Worm (Caenorhabditis elegans): ENCODE results near the gene nhr-48.

nhr-48 gene

DNA sequence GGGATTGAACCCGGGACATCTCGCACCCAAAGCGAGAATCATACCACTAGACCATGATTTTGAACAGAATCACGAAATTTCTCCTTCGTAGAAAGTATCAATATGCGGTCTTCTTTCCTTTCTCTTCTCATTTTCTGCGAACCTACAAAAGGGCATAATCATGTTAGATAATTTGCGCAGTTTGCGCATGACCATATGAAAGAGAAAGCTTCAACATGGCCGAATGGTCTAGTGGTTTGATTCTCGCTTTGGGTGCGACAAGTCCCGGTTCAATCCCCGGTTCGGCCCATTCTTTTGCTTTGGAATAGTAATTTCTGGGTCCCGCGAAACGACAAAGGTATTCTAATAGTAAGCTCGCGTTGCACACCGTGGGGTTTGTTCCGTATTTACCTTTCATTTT lies 39.8 kb downstream of the nhr-48 start:
- TF ChIP-seq him-1 (tag; optimal IDR thresholded peaks at IDR 0.05) (no peak), W03F9.2 (tag; optimal IDR thresholded peaks at IDR 0.05) (no peak), dao-5 (tag; optimal IDR thresholded peaks at IDR 0.05) (no peak)

DNA sequence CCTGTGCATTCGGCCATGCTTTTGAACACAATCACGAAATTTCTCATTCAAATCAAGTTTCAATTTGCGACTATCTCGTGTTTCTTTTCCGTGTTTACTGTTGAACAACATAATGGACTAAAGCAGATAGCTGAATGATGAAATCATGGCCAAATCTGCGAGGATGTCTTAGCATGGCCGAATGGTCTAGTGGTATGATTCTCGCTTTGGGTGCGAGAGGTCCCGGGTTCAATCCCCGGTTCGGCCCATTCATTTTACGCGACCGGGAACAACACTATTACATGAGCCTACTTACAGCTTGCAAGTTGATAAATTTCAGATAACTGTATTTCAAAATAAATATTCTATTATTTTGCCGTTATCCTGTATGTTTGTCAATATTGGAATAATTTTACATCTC lies 43.2 kb downstream of the nhr-48 start:
- TF ChIP-seq him-1 (tag; optimal IDR thresholded peaks at IDR 0.05) = no peak
- no peak for TF ChIP-seq W03F9.2 (tag; optimal IDR thresholded peaks at IDR 0.05)
- no peak for TF ChIP-seq dao-5 (tag; optimal IDR thresholded peaks at IDR 0.05)

DNA sequence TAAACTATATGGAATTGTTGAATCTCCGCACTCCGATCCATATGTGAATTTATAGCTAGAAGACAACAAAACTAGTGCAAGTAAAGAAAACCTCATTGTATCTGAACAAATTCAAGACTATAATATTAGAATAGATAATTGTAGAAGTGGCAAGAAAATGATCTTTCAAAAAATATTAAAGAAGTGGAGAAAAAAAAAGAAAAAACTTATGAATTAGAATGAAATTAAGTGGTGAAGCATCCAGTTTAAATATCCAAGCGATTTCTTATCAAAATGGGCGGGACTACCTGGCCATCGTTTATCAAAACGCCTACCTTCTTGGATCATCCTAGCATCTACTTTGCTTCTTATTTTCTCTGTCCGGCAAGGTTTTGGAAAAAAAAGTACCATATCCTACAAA lies 49.2 kb downstream of the nhr-48 start, which contains the start of gene wrt-4:
TSS of gene wrt-4 (minus strand) at position 101 of the 400 bp plus-strand sequence.
- no peak for TF ChIP-seq W03F9.2 (tag; optimal IDR thresholded peaks at IDR 0.05)

DNA sequence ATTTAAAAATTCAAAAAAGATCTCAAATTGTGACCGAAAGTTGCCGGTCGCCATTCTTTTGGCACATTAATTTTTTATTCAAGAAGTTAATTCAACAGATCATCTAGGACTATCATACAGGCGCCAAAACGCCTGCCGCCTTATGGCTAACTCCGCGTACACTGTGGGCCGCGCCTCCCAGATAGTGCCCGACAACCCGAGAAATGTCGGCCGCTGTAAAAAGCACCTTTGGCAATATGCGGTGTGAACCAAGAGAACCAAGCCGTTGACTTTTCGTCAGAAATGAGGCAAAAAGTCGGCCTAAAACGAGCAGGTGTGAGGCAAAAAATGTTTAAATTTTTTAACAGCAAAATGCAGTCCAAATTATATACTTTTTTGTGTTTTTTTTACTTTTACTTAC lies 51.2 kb downstream of the nhr-48 start:
- TF ChIP-seq dao-5 (tag; optimal IDR thresholded peaks at IDR 0.05) = no peak
- TF ChIP-seq him-1 (tag; optimal IDR thresholded peaks at IDR 0.05) = no peak
- no peak for TF ChIP-seq W03F9.2 (tag; optimal IDR thresholded peaks at IDR 0.05)

DNA sequence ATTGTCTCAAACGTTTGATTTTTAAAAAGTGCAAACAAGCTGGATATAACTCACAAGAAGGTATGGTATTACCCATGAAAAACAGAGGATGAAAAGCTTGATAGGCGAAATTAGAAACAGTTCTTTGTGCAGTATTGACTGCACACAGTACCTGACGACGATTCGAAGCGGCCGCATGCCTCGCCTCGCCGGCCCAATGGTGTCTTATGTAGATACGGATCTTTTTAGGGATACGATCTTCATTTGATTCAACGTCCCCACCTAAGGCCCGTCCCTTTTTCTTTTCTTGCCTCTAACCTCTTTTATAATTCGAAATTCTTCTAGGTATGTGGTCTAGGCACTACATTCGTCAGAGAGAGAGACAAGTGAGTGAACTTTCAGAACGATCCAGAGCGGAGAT lies 58.1 kb downstream of the nhr-48 start, which contains the start of gene bus-17:
TSS of gene bus-17 (minus strand) at position 208 of the 400 bp plus-strand sequence.
- no peak for TF ChIP-seq W03F9.2 (tag; optimal IDR thresholded peaks at IDR 0.05)
- no peak for TF ChIP-seq him-1 (tag; optimal IDR thresholded peaks at IDR 0.05)
- TF ChIP-seq dao-5 (tag; optimal IDR thresholded peaks at IDR 0.05) = no peak

All from whole organism, L4/young adult.